Worm (Caenorhabditis elegans) whole organism, L4/young adult: ENCODE data around the gene F20G2.3.

Experiments
- W03F9.2 ChIP-seq: fragments of 150-350 bp; optimal IDR thresholded peaks from 2 replicates; lab custom pipeline; 2014; ENCODE audit warnings: missing biosample characterization, missing genetic modification characterization
- dao-5 ChIP-seq: sonication (generic microtip); optimal IDR thresholded peaks from 2 replicates; lab custom pipeline; 2016; ENCODE audit warnings: missing genotype, missing genetic modification characterization, moderate library complexity, missing compliant biosample characterization
- him-1 ChIP-seq: sonication (generic microtip); optimal IDR thresholded peaks from 2 replicates; lab custom pipeline; 2016; ENCODE audit warnings: missing genotype, missing genetic modification reagents, missing genetic modification characterization, missing compliant biosample characterization

DNA sequence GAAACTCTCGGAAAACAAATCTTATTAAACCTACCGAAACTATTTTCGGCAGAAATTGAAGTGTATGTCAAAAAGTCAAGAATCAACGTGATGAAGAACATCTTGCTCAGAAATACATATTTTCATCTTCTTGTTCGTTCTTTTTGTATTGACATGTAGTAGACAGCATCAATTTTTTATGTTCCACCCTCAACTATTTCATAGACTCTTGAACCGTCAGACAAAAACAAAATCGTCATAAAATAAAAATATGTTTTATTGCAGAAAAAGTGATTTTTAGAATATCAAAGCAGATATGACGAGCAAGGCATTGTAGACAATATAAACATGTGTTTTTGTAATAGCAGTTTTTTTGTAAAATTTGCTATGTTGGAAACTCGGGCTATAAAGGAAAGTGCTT, 43.5 kb downstream of the F20G2.3 start, which contains the start of gene F35E12.2:
- TF ChIP-seq him-1 = no peak
- TF ChIP-seq dao-5 (tag; lab: Kevin White, UChicago) = no peak
- TF ChIP-seq W03F9.2 (tag; lab: Kevin White, UChicago) = no peak
